Fruit fly (Drosophila melanogaster) whole organism: ENCODE results near the gene alien.

ENCODE experiments used
- Dll ChIP-seq: fragments of >200 bp; optimal IDR thresholded peaks from 2 replicates; lab custom pipeline; 2017
- EcR ChIP-seq, 2 experiments: fragments of >200 bp; optimal IDR thresholded peaks; 2 replicates each; lab custom pipeline; 2017; ENCODE audit warnings: missing biosample characterization in 2 of 2, missing genetic modification characterization in 2 of 2, missing genetic modification reagents in 2 of 2
- usp ChIP-seq: fragments of >200 bp; optimal IDR thresholded peaks from 2 replicates; lab custom pipeline; 2017; ENCODE audit warnings: missing biosample characterization, missing genetic modification characterization, mixed read lengths

DNA sequence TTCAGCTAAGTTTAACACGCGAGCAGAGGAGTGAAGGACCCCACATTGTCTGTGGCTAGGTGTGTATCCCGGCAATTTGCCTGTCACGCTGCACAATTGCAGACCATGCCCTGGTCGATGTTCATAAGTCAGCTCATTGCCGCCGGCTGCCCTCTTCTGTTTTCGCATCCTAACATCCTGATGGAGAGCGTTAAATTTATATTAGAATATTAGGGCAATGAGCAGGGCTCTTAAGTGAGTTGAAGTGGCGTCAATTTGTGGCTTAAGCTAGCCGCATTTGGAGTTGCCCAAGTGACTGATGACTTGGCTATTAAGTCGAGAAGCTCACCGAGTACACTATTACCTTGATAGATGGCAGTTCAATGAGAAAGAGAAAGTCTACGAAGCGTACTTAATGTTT is 29.0 kb upstream of the alien start:
- TF ChIP-seq Dll (lab: Kevin White, UChicago) (no peak), EcR (GFP tag; optimal IDR thresholded peaks at IDR 0.05; lab: Kevin White, UChicago) (no peak), usp (GFP tag; lab: Kevin White, UChicago) (no peak)
